Worm (Caenorhabditis elegans) whole organism, midembryonic: ENCODE measurements around the gene F15E6.10.
A peak's percentile ranks its signal among the peaks of the same experiment; 100 is the strongest.

Experiments
- T22C8.4 ChIP-seq: fragments of 200-800 bp; sonication (Bioruptor generic); IDR thresholded peaks from 2 replicates; pipeline ENCODE4 v1.3.6; 2022; ENCODE audit warnings: missing genetic modification characterization, missing compliant biosample characterization
- cog-1 ChIP-seq: sonication (generic microtip); optimal IDR thresholded peaks from 2 replicates; lab custom pipeline; 2016; ENCODE audit warnings: missing genetic modification characterization, missing compliant biosample characterization
- flt-1 ChIP-seq: fragments of 200-800 bp; sonication (Bioruptor generic); IDR thresholded peaks from 2 replicates; pipeline ENCODE4 v1.3.6; 2022; ENCODE audit warnings: missing genetic modification characterization, missing compliant biosample characterization
- klf-2 ChIP-seq: fragments of 200-800 bp; sonication (Bioruptor generic); conservative IDR thresholded peaks from 2 replicates; pipeline ENCODE4 v1.3.6; 2022; ENCODE audit warnings: missing genetic modification reagents, missing genetic modification characterization, missing compliant biosample characterization
- med-1 ChIP-seq: sonication (generic microtip); optimal IDR thresholded peaks from 2 replicates; lab custom pipeline; 2017; ENCODE audit warnings: missing genetic modification characterization, mild to moderate bottlenecking, missing compliant biosample characterization, antibody characterized with exemption, missing genetic modification reagents; ENCODE audit not compliant: insufficient read depth
- ref-1 ChIP-seq: fragments of 200-800 bp; sonication (Bioruptor generic); conservative IDR thresholded peaks from 2 replicates; pipeline ENCODE4 v1.3.6; 2022; ENCODE audit warnings: missing genetic modification reagents, missing genetic modification characterization, missing compliant biosample characterization
- tab-1 ChIP-seq: fragments of 200-800 bp; sonication (Bioruptor generic); IDR thresholded peaks from 2 replicates; pipeline ENCODE4 v1.3.6; 2022; ENCODE audit warnings: missing genetic modification characterization, missing compliant biosample characterization
- ztf-23 ChIP-seq: fragments of 200-800 bp; sonication (Bioruptor generic); IDR thresholded peaks from 2 replicates; pipeline ENCODE4 v1.3.6; 2022; ENCODE audit warnings: missing genetic modification reagents, missing genetic modification characterization, missing compliant biosample characterization
- ztf-29 ChIP-seq: fragments of 200-800 bp; sonication (Bioruptor generic); IDR thresholded peaks from 2 replicates; pipeline ENCODE4 v1.3.6; 2022; ENCODE audit warnings: missing genetic modification reagents, missing genetic modification characterization, missing compliant biosample characterization

The F15E6.10 gene

ce11 chrIV:4319473-4319872 is 26.8 kb downstream of the F15E6.10 start:
- no peak for TF ChIP-seq cog-1 (tag; lab: Kevin White, UChicago)
- peak; percentile 93 for TF ChIP-seq T22C8.4
- TF ChIP-seq tab-1 (GFP tag; lab: Robert Waterston, UW), result no peak

ce11 chrIV:4326445-4326844 is 33.8 kb downstream of the F15E6.10 start, which contains the start of gene trpl-2:
Gene trpl-2, plus strand, starts transcription at chrIV:4326654.
- no peak for TF ChIP-seq ref-1 (GFP tag; lab: Robert Waterston, UW)
- TF ChIP-seq ztf-29, result no peak
- TF ChIP-seq klf-2 (GFP tag; lab: Robert Waterston, UW), result no peak
- TF ChIP-seq flt-1 (GFP tag; lab: Robert Waterston, UW), result no peak
- no peak for TF ChIP-seq tab-1 (GFP tag; lab: Robert Waterston, UW)
- no peak for TF ChIP-seq med-1 (GFP tag; lab: Kevin White, UChicago)
- TF ChIP-seq cog-1 (tag; lab: Kevin White, UChicago), result no peak
- TF ChIP-seq ztf-23 (GFP tag; lab: Robert Waterston, UW), result no peak
- no peak for TF ChIP-seq T22C8.4

DNA sequence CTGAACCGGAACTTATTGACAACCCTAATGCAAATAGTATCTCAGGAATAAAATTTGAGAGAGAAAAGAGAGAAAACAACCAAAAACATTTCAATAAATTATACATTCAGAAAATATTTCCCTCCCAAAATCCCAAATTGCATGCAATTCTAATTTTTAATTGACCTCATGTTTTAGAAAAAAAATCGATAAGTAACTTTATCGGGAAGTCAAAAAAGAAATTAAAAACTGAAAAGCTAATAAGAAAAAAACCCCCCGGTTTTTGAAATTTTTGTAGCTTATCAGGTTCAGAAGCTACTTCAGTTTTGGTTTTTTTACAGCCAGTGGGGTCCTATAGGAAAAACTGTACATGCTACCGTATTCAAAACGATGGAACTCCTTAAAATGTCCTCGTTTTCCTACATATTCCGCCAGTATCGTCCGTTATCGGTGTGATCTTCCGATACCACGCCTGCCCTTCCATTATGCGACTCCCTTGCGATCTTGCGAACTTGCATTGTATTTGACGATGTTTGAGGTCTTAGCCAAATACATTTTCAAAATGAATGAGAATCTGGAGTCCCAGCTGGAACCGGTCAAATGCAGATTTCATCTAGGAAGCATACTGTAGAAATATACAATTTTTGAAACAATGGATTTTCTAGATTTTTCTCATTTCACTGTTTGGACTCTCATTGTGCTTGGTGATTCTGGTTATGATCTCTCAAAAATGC is 43.6 kb downstream of the F15E6.10 start, which contains the start of the genes W03B1.3 and oac-51:
TSS of gene W03B1.3 (minus strand) at position 101 of the 713 bp plus-strand sequence.
TSS of gene oac-51 (plus strand) at position 663 of the 713 bp plus-strand sequence.
- TF ChIP-seq T22C8.4 (no peak), tab-1 (GFP tag; lab: Robert Waterston, UW) (no peak), klf-2 (GFP tag; lab: Robert Waterston, UW) (no peak), flt-1 (GFP tag; lab: Robert Waterston, UW) (no peak), cog-1 (tag; lab: Kevin White, UChicago) (no peak), ref-1 (GFP tag; lab: Robert Waterston, UW) (no peak), med-1 (GFP tag; lab: Kevin White, UChicago) (no peak), ztf-23 (GFP tag; lab: Robert Waterston, UW) (no peak), ztf-29 (no peak)

- no peak for TF ChIP-seq klf-2 (GFP tag; lab: Robert Waterston, UW)
- TF ChIP-seq flt-1 (GFP tag; lab: Robert Waterston, UW), result no peak
- no peak for TF ChIP-seq med-1 (GFP tag; lab: Kevin White, UChicago)
- TF ChIP-seq ztf-29, result no peak
- no peak for TF ChIP-seq ztf-23 (GFP tag; lab: Robert Waterston, UW)
Observed at ce11 chrIV:4338217-4338616, 45.5 kb downstream of the F15E6.10 start.
